Worm (Caenorhabditis elegans) whole organism, L1 larva: ENCODE data around the gene col-72.

Experiments used
- blmp-1 ChIP-seq: fragments of 150-350 bp; optimal IDR thresholded peaks from 2 replicates; lab custom pipeline; 2014; ENCODE audit warnings: missing biosample characterization, missing genetic modification characterization
- dsc-1 ChIP-seq: sonication (generic microtip); optimal IDR thresholded peaks from 2 replicates; lab custom pipeline; 2016; ENCODE audit warnings: mild to moderate bottlenecking, missing genetic modification characterization, missing compliant biosample characterization
- lsy-2 ChIP-seq, 2 experiments: fragments of 150-350 bp; optimal IDR thresholded peaks; 2 replicates each; lab custom pipeline; 2014; ENCODE audit warnings: missing biosample characterization in 2 of 2, missing genetic modification characterization in 2 of 2
- mdl-1 ChIP-seq, 2 experiments: fragments of 150-350 bp; optimal IDR thresholded peaks; 2 replicates each; lab custom pipeline; 2014 to 2017; ENCODE audit warnings: missing biosample characterization in 2 of 2, missing genetic modification characterization in 2 of 2, inconsistent platforms in 1 of 2
- nhr-20 ChIP-seq: sonication (generic microtip); optimal IDR thresholded peaks from 2 replicates; lab custom pipeline; 2016; ENCODE audit warnings: mild to moderate bottlenecking, missing genetic modification characterization, missing compliant biosample characterization
- nhr-237 ChIP-seq: fragments of 150-350 bp; optimal IDR thresholded peaks from 2 replicates; lab custom pipeline; 2014; ENCODE audit warnings: missing biosample characterization, missing genetic modification characterization
- nhr-28 ChIP-seq: fragments of 150-350 bp; optimal IDR thresholded peaks from 2 replicates; lab custom pipeline; 2014; ENCODE audit warnings: missing biosample characterization, missing genetic modification characterization
- sup-37 ChIP-seq: fragments of 200-800 bp; sonication (Bioruptor generic); optimal IDR thresholded peaks from 2 replicates; lab custom pipeline; 2018; ENCODE audit warnings: mild to moderate bottlenecking, missing genetic modification characterization, missing compliant biosample characterization
- tbx-2 ChIP-seq: sonication (generic microtip); optimal IDR thresholded peaks from 2 replicates; lab custom pipeline; 2016; ENCODE audit warnings: missing genetic modification characterization, missing compliant biosample characterization
- tlp-1 ChIP-seq: fragments of 150-350 bp; optimal IDR thresholded peaks from 2 replicates; lab custom pipeline; 2014; ENCODE audit warnings: missing biosample characterization, missing genetic modification characterization
- unc-86 ChIP-seq: sonication (generic microtip); optimal IDR thresholded peaks from 2 replicates; lab custom pipeline; 2016; ENCODE audit warnings: missing genetic modification characterization, missing compliant biosample characterization
- ztf-4 ChIP-seq: fragments of 150-350 bp; optimal IDR thresholded peaks from 2 replicates; lab custom pipeline; 2014; ENCODE audit warnings: missing biosample characterization, missing genetic modification characterization

- TF ChIP-seq mdl-1 (tag; optimal IDR thresholded peaks at IDR 0.05; lab: Kevin White, UChicago) (no peak), tlp-1 (tag; lab: Kevin White, UChicago) (no peak), lsy-2 (tag; optimal IDR thresholded peaks at IDR 0.05; lab: Kevin White, UChicago) (no peak), dsc-1 (tag; lab: Kevin White, UChicago) (no peak), nhr-28 (tag; lab: Kevin White, UChicago) (no peak), blmp-1 (tag; lab: Kevin White, UChicago) (peak; percentile 67), unc-86 (no peak), nhr-20 (tag; lab: Kevin White, UChicago) (peak; percentile 55), tbx-2 (tag; lab: Kevin White, UChicago) (peak; percentile 4), sup-37 (GFP tag; lab: Kevin White, UChicago) (no peak), nhr-237 (no peak), ztf-4 (tag; lab: Kevin White, UChicago) (no peak)
Measured at ce11 chrII:3555281-3555680, 31.3 kb upstream of the col-72 start.
